Worm (Caenorhabditis elegans): Measurements from ENCODE around the gene str-236.

ce11 chrV:1574599-1574998 lies 46.7 kb upstream of the str-236 start:
- no peak for TF ChIP-seq klf-2 (GFP tag; conservative IDR thresholded peaks at IDR 0.05)
- TF ChIP-seq ztf-29 (GFP tag; IDR thresholded peaks at IDR 0.05) = no peak

Data from whole organism, midembryonic.